Worm (Caenorhabditis elegans) whole organism, L4 larva: ENCODE measurements around the gene F59A6.4.

Experiments used
- F37D6.2 ChIP-seq: sonication (generic microtip); optimal IDR thresholded peaks from 2 replicates; lab custom pipeline; 2016; ENCODE audit warnings: mild to moderate bottlenecking, missing genetic modification characterization, missing compliant biosample characterization
- Y48G9A.11 ChIP-seq: fragments of 200-800 bp; sonication (Bioruptor generic); IDR thresholded peaks from 2 replicates; pipeline ENCODE4 v1.3.6; 2022; ENCODE audit warnings: missing genetic modification reagents, missing genetic modification characterization, missing compliant biosample characterization
- Y75B8A.6 ChIP-seq: fragments of 200-800 bp; sonication (Bioruptor generic); IDR thresholded peaks from 2 replicates; pipeline ENCODE4 v1.3.6; 2022; ENCODE audit warnings: missing genetic modification reagents, missing genetic modification characterization, missing compliant biosample characterization
- arid-1 ChIP-seq: fragments of 200-800 bp; sonication (Bioruptor generic); conservative IDR thresholded peaks from 2 replicates; pipeline ENCODE4 v1.3.6; 2022; ENCODE audit warnings: missing genetic modification reagents, missing genetic modification characterization, missing compliant biosample characterization
- ceh-28 ChIP-seq: fragments of 150-350 bp; optimal IDR thresholded peaks from 2 replicates; lab custom pipeline; 2014; ENCODE audit warnings: missing biosample characterization, missing genetic modification reagents, missing genetic modification characterization
- daf-19 ChIP-seq: fragments of 200-800 bp; sonication (Bioruptor generic); conservative IDR thresholded peaks from 2 replicates; pipeline ENCODE4 v1.3.6; 2022; ENCODE audit warnings: missing genetic modification characterization, missing compliant biosample characterization
- dmd-6 ChIP-seq: fragments of 200-800 bp; sonication (Bioruptor generic); IDR thresholded peaks from 2 replicates; pipeline ENCODE4 v1.3.6; 2022; ENCODE audit warnings: missing genetic modification reagents, missing genetic modification characterization, missing compliant biosample characterization
- hlh-11 ChIP-seq: fragments of 200-800 bp; sonication (Bioruptor generic); optimal IDR thresholded peaks from 2 replicates; lab custom pipeline; 2018; ENCODE audit warnings: mild to moderate bottlenecking, missing genetic modification characterization, missing compliant biosample characterization
- lin-15B ChIP-seq: fragments of 150-350 bp; sonication (generic microtip); optimal IDR thresholded peaks from 3 replicates; lab custom pipeline; 2014; ENCODE audit warnings: missing biosample characterization, missing genetic modification characterization
- lir-3 ChIP-seq: sonication (generic microtip); optimal IDR thresholded peaks from 2 replicates; lab custom pipeline; 2016; ENCODE audit warnings: mild to moderate bottlenecking, missing genetic modification characterization, missing compliant biosample characterization
- mep-1 ChIP-seq: fragments of 150-350 bp; sonication (generic microtip); optimal IDR thresholded peaks from 3 replicates; lab custom pipeline; 2014; ENCODE audit warnings: missing biosample characterization, missing genetic modification characterization
- nhr-102 ChIP-seq: sonication (generic microtip); optimal IDR thresholded peaks from 2 replicates; lab custom pipeline; 2016; ENCODE audit warnings: mild to moderate bottlenecking, missing genetic modification characterization, moderate library complexity, missing compliant biosample characterization
- nhr-42 ChIP-seq: fragments of 200-800 bp; sonication (Bioruptor generic); IDR thresholded peaks from 2 replicates; pipeline ENCODE4 v1.3.6; 2022; ENCODE audit warnings: missing genetic modification characterization, missing compliant biosample characterization
- set-16 ChIP-seq: fragments of 200-800 bp; sonication (Bioruptor generic); IDR thresholded peaks from 2 replicates; pipeline ENCODE4 v1.3.6; 2022; ENCODE audit warnings: missing genetic modification reagents, missing genetic modification characterization, missing compliant biosample characterization
- snpc-1.2 ChIP-seq: fragments of 200-800 bp; sonication (Bioruptor generic); IDR thresholded peaks from 2 replicates; pipeline ENCODE4 v1.3.6; 2022; ENCODE audit warnings: missing genetic modification reagents, missing genetic modification characterization, missing compliant biosample characterization
- zfp-3 ChIP-seq: fragments of 200-800 bp; sonication (Bioruptor generic); conservative IDR thresholded peaks from 2 replicates; pipeline ENCODE4 v1.3.6; 2022; ENCODE audit warnings: missing genetic modification reagents, missing genetic modification characterization, missing compliant biosample characterization
- zip-2 ChIP-seq: fragments of 150-350 bp; optimal IDR thresholded peaks from 2 replicates; lab custom pipeline; 2014; ENCODE audit warnings: missing biosample characterization, missing genetic modification characterization

F59A6.4 gene

DNA sequence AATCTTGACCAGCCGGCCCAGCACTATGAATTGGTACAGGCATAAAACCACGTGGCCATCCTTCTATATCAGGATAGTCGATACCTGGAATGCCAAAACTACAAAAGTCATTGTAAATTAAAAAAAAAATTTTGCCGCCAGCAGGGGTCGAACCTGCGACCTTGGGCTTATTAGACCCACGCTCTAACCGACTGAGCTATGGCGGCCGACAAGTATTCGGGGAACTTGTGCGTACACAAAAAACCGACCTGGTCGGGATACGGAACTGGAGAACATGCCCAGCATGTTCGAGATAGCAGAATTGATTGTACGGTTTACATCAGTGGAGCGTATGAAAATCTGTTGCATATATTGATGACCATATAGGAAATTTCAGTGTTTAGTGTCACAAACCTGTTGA, 52.4 kb downstream of the F59A6.4 start (continued):
- TF ChIP-seq daf-19 (GFP tag; lab: Robert Waterston, UW): peak; percentile 83
- TF ChIP-seq Y75B8A.6 (GFP tag; lab: Robert Waterston, UW): 0 out of 2 replicates have a peak, but pooled peaks have one; percentile 11
- peak; percentile 83 for TF ChIP-seq arid-1 (GFP tag; lab: Robert Waterston, UW)
- TF ChIP-seq set-16: peak; percentile 20; the same call in 1 of the 2 replicates
- TF ChIP-seq Y48G9A.11 (GFP tag; lab: Robert Waterston, UW): peak; percentile 63
- TF ChIP-seq lir-3: no peak
- TF ChIP-seq F37D6.2 (tag; lab: Kevin White, UChicago): peak; percentile 13
- TF ChIP-seq ceh-28 (tag; lab: Kevin White, UChicago): no peak
- no peak for TF ChIP-seq lin-15B (tag; lab: Kevin White, UChicago)
- TF ChIP-seq hlh-11: peak; percentile 75
- peak; percentile 72; the same call in 1 of the 2 replicates for TF ChIP-seq nhr-42 (GFP tag; lab: Robert Waterston, UW)
- no peak for TF ChIP-seq zip-2 (tag; lab: Kevin White, UChicago)
- peak; percentile 60; the same call in 1 of the 2 replicates for TF ChIP-seq zfp-3 (GFP tag; lab: Robert Waterston, UW)
- peak; percentile 73 for TF ChIP-seq dmd-6 (GFP tag; lab: Robert Waterston, UW)
- peak; percentile 60 for TF ChIP-seq nhr-102 (tag; lab: Kevin White, UChicago)
- peak; percentile 77 for TF ChIP-seq snpc-1.2 (GFP tag; lab: Robert Waterston, UW)
- peak; percentile 76 for TF ChIP-seq mep-1 (tag; lab: Kevin White, UChicago)
